Fruit fly (Drosophila melanogaster) whole organism: ENCODE results near the gene mat.

Source experiments
- CG8478 ChIP-seq: fragments of >200 bp; optimal IDR thresholded peaks from 2 replicates; lab custom pipeline; 2018; ENCODE audit warnings: inconsistent platforms
- Dll ChIP-seq: fragments of >200 bp; optimal IDR thresholded peaks from 2 replicates; lab custom pipeline; 2017
- EcR ChIP-seq, 2 experiments: fragments of >200 bp; optimal IDR thresholded peaks; 2 replicates each; lab custom pipeline; 2017; ENCODE audit warnings: missing biosample characterization in 2 of 2, missing genetic modification characterization in 2 of 2, missing genetic modification reagents in 2 of 2
- pan ChIP-seq: fragments of >200 bp; optimal IDR thresholded peaks from 2 replicates; lab custom pipeline; 2017
- psq ChIP-seq: fragments of >200 bp; optimal IDR thresholded peaks from 2 replicates; lab custom pipeline; 2017
- usp ChIP-seq: fragments of >200 bp; optimal IDR thresholded peaks from 2 replicates; lab custom pipeline; 2017; ENCODE audit warnings: missing biosample characterization, missing genetic modification characterization, mixed read lengths

Gene mat

dm6 chr3L:901442-901841, 1.3 kb upstream of the mat start:
- no peak for TF ChIP-seq pan (lab: Kevin White, UChicago)
- TF ChIP-seq usp (GFP tag; lab: Kevin White, UChicago): no peak
- TF ChIP-seq psq (lab: Kevin White, UChicago): no peak
- no peak for TF ChIP-seq EcR (GFP tag; optimal IDR thresholded peaks at IDR 0.05; lab: Kevin White, UChicago)
- TF ChIP-seq CG8478 (lab: Kevin White, UChicago): no peak
- no peak for TF ChIP-seq Dll (lab: Kevin White, UChicago)

dm6 chr3L:903900-904299, 1.2 kb downstream of the mat start:
- TF ChIP-seq pan (lab: Kevin White, UChicago) (no peak), psq (lab: Kevin White, UChicago) (no peak), Dll (lab: Kevin White, UChicago) (no peak), CG8478 (lab: Kevin White, UChicago) (no peak), usp (GFP tag; lab: Kevin White, UChicago) (no peak), EcR (GFP tag; optimal IDR thresholded peaks at IDR 0.05; lab: Kevin White, UChicago) (no peak)

- TF ChIP-seq psq (lab: Kevin White, UChicago) (no peak), usp (GFP tag; lab: Kevin White, UChicago) (no peak), CG8478 (lab: Kevin White, UChicago) (no peak), EcR (GFP tag; optimal IDR thresholded peaks at IDR 0.05; lab: Kevin White, UChicago) (no peak), Dll (lab: Kevin White, UChicago) (no peak), pan (lab: Kevin White, UChicago) (no peak)
Measured at dm6 chr3L:904364-904763, 1.7 kb downstream of the mat start.

dm6 chr3L:904991-905745, 2.5 kb downstream of the mat start:
- TF ChIP-seq psq (lab: Kevin White, UChicago) (no peak), CG8478 (lab: Kevin White, UChicago) (no peak), usp (GFP tag; lab: Kevin White, UChicago) (no peak), Dll (lab: Kevin White, UChicago) (no peak), pan (lab: Kevin White, UChicago) (no peak), EcR (GFP tag; optimal IDR thresholded peaks at IDR 0.05; lab: Kevin White, UChicago) (no peak)

- TF ChIP-seq EcR (GFP tag; optimal IDR thresholded peaks at IDR 0.05; lab: Kevin White, UChicago) (no peak), pan (lab: Kevin White, UChicago) (no peak), psq (lab: Kevin White, UChicago) (no peak), CG8478 (lab: Kevin White, UChicago) (no peak), Dll (lab: Kevin White, UChicago) (no peak), usp (GFP tag; lab: Kevin White, UChicago) (no peak)
Measured at dm6 chr3L:907673-908323, 5.1 kb downstream of the mat start.

dm6 chr3L:908508-909162, 5.9 kb downstream of the mat start, which contains the start of gene nerfin-1:
Gene nerfin-1 (plus strand): TSS chr3L:909112.
- TF ChIP-seq pan (lab: Kevin White, UChicago) (no peak), EcR (GFP tag; optimal IDR thresholded peaks at IDR 0.05; lab: Kevin White, UChicago) (no peak), psq (lab: Kevin White, UChicago) (no peak), CG8478 (lab: Kevin White, UChicago) (no peak), Dll (lab: Kevin White, UChicago) (no peak), usp (GFP tag; lab: Kevin White, UChicago) (no peak)

dm6 chr3L:912406-913369, 10.0 kb downstream of the mat start:
- TF ChIP-seq Dll (lab: Kevin White, UChicago): no peak
- no peak for TF ChIP-seq EcR (GFP tag; optimal IDR thresholded peaks at IDR 0.05; lab: Kevin White, UChicago)
- no peak for TF ChIP-seq pan (lab: Kevin White, UChicago)
- no peak for TF ChIP-seq usp (GFP tag; lab: Kevin White, UChicago)
- no peak for TF ChIP-seq psq (lab: Kevin White, UChicago)
- no peak for TF ChIP-seq CG8478 (lab: Kevin White, UChicago)

- TF ChIP-seq psq (lab: Kevin White, UChicago): no peak
- TF ChIP-seq Dll (lab: Kevin White, UChicago): no peak
- no peak for TF ChIP-seq CG8478 (lab: Kevin White, UChicago)
- no peak for TF ChIP-seq EcR (GFP tag; optimal IDR thresholded peaks at IDR 0.05; lab: Kevin White, UChicago)
- TF ChIP-seq pan (lab: Kevin White, UChicago): no peak
- TF ChIP-seq usp (GFP tag; lab: Kevin White, UChicago): no peak
Measured at dm6 chr3L:913682-914081, 11.0 kb downstream of the mat start, which contains the start of gene Glut1. Gene Glut1 (plus strand): TSS chr3L:914074.

dm6 chr3L:914852-915251, 12.2 kb downstream of the mat start:
- TF ChIP-seq EcR (GFP tag; optimal IDR thresholded peaks at IDR 0.05; lab: Kevin White, UChicago): no peak
- no peak for TF ChIP-seq CG8478 (lab: Kevin White, UChicago)
- no peak for TF ChIP-seq pan (lab: Kevin White, UChicago)
- no peak for TF ChIP-seq Dll (lab: Kevin White, UChicago)
- TF ChIP-seq usp (GFP tag; lab: Kevin White, UChicago): no peak
- no peak for TF ChIP-seq psq (lab: Kevin White, UChicago)

dm6 chr3L:917225-917624, 14.5 kb downstream of the mat start:
- TF ChIP-seq psq (lab: Kevin White, UChicago): no peak
- TF ChIP-seq pan (lab: Kevin White, UChicago): no peak
- TF ChIP-seq EcR (GFP tag; optimal IDR thresholded peaks at IDR 0.05; lab: Kevin White, UChicago): no peak
- TF ChIP-seq CG8478 (lab: Kevin White, UChicago): no peak
- TF ChIP-seq usp (GFP tag; lab: Kevin White, UChicago): no peak
- TF ChIP-seq Dll (lab: Kevin White, UChicago): no peak
